Worm (Caenorhabditis elegans): ENCODE results near the gene F18E9.8.
A peak's percentile ranks its signal among the peaks of the same experiment; 100 is the strongest.

The F18E9.8 gene

ce11 chrX:8602722-8603427 is 21.5 kb upstream of the F18E9.8 start:
- TF ChIP-seq mls-2 (tag; optimal IDR thresholded peaks at IDR 0.05): peak; percentile 53
- no peak for TF ChIP-seq nhr-237 (tag; optimal IDR thresholded peaks at IDR 0.05)
- peak; percentile 63 for TF ChIP-seq ceh-83 (GFP tag; optimal IDR thresholded peaks at IDR 0.05)
- peak; percentile 21 for TF ChIP-seq unc-120 (tag; optimal IDR thresholded peaks at IDR 0.05; ENCODE audit: poor library complexity, severe bottlenecking)
- peak; percentile 79 for TF ChIP-seq sptf-1 (tag; optimal IDR thresholded peaks at IDR 0.05)
- TF ChIP-seq M03D4.4 (tag; optimal IDR thresholded peaks at IDR 0.05): peak; percentile 62
- TF ChIP-seq ceh-43 (GFP tag; optimal IDR thresholded peaks at IDR 0.05): peak; percentile 55
- TF ChIP-seq lsy-2 (tag; optimal IDR thresholded peaks at IDR 0.05): no peak

- no peak for TF ChIP-seq mab-5 (tag; optimal IDR thresholded peaks at IDR 0.05)
- no peak for TF ChIP-seq lsy-2 (tag; optimal IDR thresholded peaks at IDR 0.05)
- TF ChIP-seq ceh-39 (tag; optimal IDR thresholded peaks at IDR 0.05): no peak
- no peak for TF ChIP-seq flh-1 (GFP tag; optimal IDR thresholded peaks at IDR 0.05)
- TF ChIP-seq ceh-83 (GFP tag; optimal IDR thresholded peaks at IDR 0.05): no peak
- TF ChIP-seq nhr-76 (tag; optimal IDR thresholded peaks at IDR 0.05): no peak
- no peak for TF ChIP-seq sptf-1 (tag; optimal IDR thresholded peaks at IDR 0.05)
- no peak for TF ChIP-seq blmp-1 (tag; optimal IDR thresholded peaks at IDR 0.05)
- TF ChIP-seq nhr-237 (tag; optimal IDR thresholded peaks at IDR 0.05): no peak
- no peak for TF ChIP-seq unc-39 (tag; optimal IDR thresholded peaks at IDR 0.05)
- no peak for TF ChIP-seq M03D4.4 (tag; optimal IDR thresholded peaks at IDR 0.05)
- no peak for TF ChIP-seq unc-120 (tag; optimal IDR thresholded peaks at IDR 0.05; ENCODE audit: poor library complexity, severe bottlenecking)
- TF ChIP-seq mls-2 (tag; optimal IDR thresholded peaks at IDR 0.05): no peak
- no peak for TF ChIP-seq bed-3 (GFP tag; optimal IDR thresholded peaks at IDR 0.05)
- no peak for TF ChIP-seq snpc-4 (tag; optimal IDR thresholded peaks at IDR 0.05)
- no peak for TF ChIP-seq sem-2 (GFP tag; optimal IDR thresholded peaks at IDR 0.05)
Measured at ce11 chrX:8601235-8601634, 19.9 kb upstream of the F18E9.8 start, which contains the start of gene F18E9.1. TSS of gene F18E9.1 (plus strand) at chrX:8601535.

- TF ChIP-seq zip-8 (tag; optimal IDR thresholded peaks at IDR 0.05) (no peak), blmp-1 (tag; optimal IDR thresholded peaks at IDR 0.05) (no peak), ces-1 (GFP tag; optimal IDR thresholded peaks at IDR 0.05) (peak; percentile 12), mls-2 (tag; optimal IDR thresholded peaks at IDR 0.05) (peak; percentile 30)
Measured at ce11 chrX:8599725-8600124, 18.4 kb upstream of the F18E9.8 start.

- TF ChIP-seq bed-3 (GFP tag; optimal IDR thresholded peaks at IDR 0.05) (no peak), drap-1 (GFP tag; optimal IDR thresholded peaks at IDR 0.05) (no peak), mls-2 (tag; optimal IDR thresholded peaks at IDR 0.05) (no peak), ham-2 (GFP tag; optimal IDR thresholded peaks at IDR 0.05) (no peak), unc-39 (tag; optimal IDR thresholded peaks at IDR 0.05) (no peak), M03D4.4 (tag; optimal IDR thresholded peaks at IDR 0.05) (no peak), nhr-76 (tag; optimal IDR thresholded peaks at IDR 0.05) (no peak), tbx-8 (GFP tag; optimal IDR thresholded peaks at IDR 0.05) (no peak), nhr-2 (tag; optimal IDR thresholded peaks at IDR 0.05) (no peak), zip-8 (tag; optimal IDR thresholded peaks at IDR 0.05) (no peak), flh-1 (GFP tag; optimal IDR thresholded peaks at IDR 0.05) (no peak), unc-120 (tag; optimal IDR thresholded peaks at IDR 0.05; ENCODE audit: poor library complexity, severe bottlenecking) (no peak), snpc-4 (tag; optimal IDR thresholded peaks at IDR 0.05) (no peak), ceh-43 (GFP tag; optimal IDR thresholded peaks at IDR 0.05) (no peak), hlh-1 (tag; optimal IDR thresholded peaks at IDR 0.05) (no peak), nhr-237 (tag; optimal IDR thresholded peaks at IDR 0.05) (no peak), sem-2 (GFP tag; optimal IDR thresholded peaks at IDR 0.05) (no peak), ceh-39 (tag; optimal IDR thresholded peaks at IDR 0.05) (no peak), lsy-2 (tag; optimal IDR thresholded peaks at IDR 0.05) (no peak)
Measured at ce11 chrX:8598491-8598890, 17.1 kb upstream of the F18E9.8 start.

ce11 chrX:8597647-8598046 is 16.3 kb upstream of the F18E9.8 start, which contains the start of gene F18E9.7:
TSS of gene F18E9.7 (minus strand) at chrX:8597747.
- TF ChIP-seq sem-2 (GFP tag; optimal IDR thresholded peaks at IDR 0.05) (no peak), cnd-1 (tag; optimal IDR thresholded peaks at IDR 0.05) (no peak), mab-5 (tag; optimal IDR thresholded peaks at IDR 0.05) (no peak), unc-120 (tag; optimal IDR thresholded peaks at IDR 0.05; ENCODE audit: poor library complexity, severe bottlenecking) (no peak), nhr-2 (tag; optimal IDR thresholded peaks at IDR 0.05) (no peak), pha-4 (tag; optimal IDR thresholded peaks at IDR 0.05) (no peak), ztf-11 (tag; optimal IDR thresholded peaks at IDR 0.05) (no peak)

- TF ChIP-seq ceh-39 (tag; optimal IDR thresholded peaks at IDR 0.05): no peak
- no peak for TF ChIP-seq ztf-11 (tag; optimal IDR thresholded peaks at IDR 0.05)
- no peak for TF ChIP-seq elt-3 (tag; optimal IDR thresholded peaks at IDR 0.05)
- TF ChIP-seq M03D4.4 (tag; optimal IDR thresholded peaks at IDR 0.05): no peak
- TF ChIP-seq ceh-43 (GFP tag; optimal IDR thresholded peaks at IDR 0.05): no peak
- no peak for TF ChIP-seq mep-1 (tag; optimal IDR thresholded peaks at IDR 0.05)
- TF ChIP-seq ham-2 (GFP tag; optimal IDR thresholded peaks at IDR 0.05): no peak
Measured at ce11 chrX:8592881-8593280, 11.5 kb upstream of the F18E9.8 start, which contains the start of gene nlp-7. TSS of gene nlp-7 (plus strand) at chrX:8593181.

Measured in whole organism, mixed stage, embryonic.